Fruit fly (Drosophila melanogaster) whole organism, embryonic: ENCODE data around the gene CG32195.
A peak's percentile ranks its signal among the peaks of the same experiment; 100 is the strongest.

Experiments used
- B-H2 ChIP-seq: fragments of 200-800 bp; sonication (Bioruptor generic); optimal IDR thresholded peaks from 2 replicates; lab custom pipeline; 2018; ENCODE audit warnings: missing biosample characterization, mild to moderate bottlenecking, missing genetic modification characterization
- Bgb ChIP-seq: fragments of 200-800 bp; sonication (Bioruptor generic); IDR thresholded peaks from 2 replicates; pipeline ENCODE4 v1.3.6; 2022; ENCODE audit warnings: missing biosample characterization, missing genetic modification characterization; ENCODE audit not compliant: partially characterized antibody
- CG10267 ChIP-seq: fragments of 200-800 bp; sonication (Bioruptor generic); optimal IDR thresholded peaks from 2 replicates; lab custom pipeline; 2018; ENCODE audit warnings: missing biosample characterization, mild to moderate bottlenecking, missing genetic modification characterization, moderate library complexity
- CG13287 ChIP-seq: fragments of 200-800 bp; sonication (Bioruptor generic); IDR thresholded peaks from 2 replicates; pipeline ENCODE4 v1.3.6; 2022; ENCODE audit warnings: missing biosample characterization, missing genetic modification characterization; ENCODE audit not compliant: partially characterized antibody
- CG13624 ChIP-seq: fragments of 200-800 bp; sonication (Bioruptor generic); optimal IDR thresholded peaks from 2 replicates; lab custom pipeline; 2016; ENCODE audit warnings: missing biosample characterization, missing genetic modification characterization
- CG14860 ChIP-seq: fragments of 200-800 bp; sonication (Bioruptor generic); IDR thresholded peaks from 3 replicates; pipeline ENCODE4 v1.3.6; 2022; ENCODE audit warnings: missing biosample characterization, missing genetic modification characterization; ENCODE audit not compliant: partially characterized antibody
- CG15601 ChIP-seq: fragments of 200-800 bp; sonication (Bioruptor generic); optimal IDR thresholded peaks from 3 replicates; lab custom pipeline; 2019; ENCODE audit warnings: missing biosample characterization, mild to moderate bottlenecking, missing genetic modification characterization, moderate library complexity
- CG17829 ChIP-seq: fragments of 200-800 bp; optimal IDR thresholded peaks from 2 replicates; lab custom pipeline; 2019; ENCODE audit warnings: missing biosample characterization, mild to moderate bottlenecking, missing genetic modification characterization, moderate library complexity
- CG2116 ChIP-seq: fragments of 200-800 bp; sonication (Bioruptor generic); optimal IDR thresholded peaks from 3 replicates; lab custom pipeline; 2018; ENCODE audit warnings: missing biosample characterization, mild to moderate bottlenecking, missing genetic modification characterization
- CG30020 ChIP-seq: fragments of 200-800 bp; optimal IDR thresholded peaks from 2 replicates; lab custom pipeline; 2019; ENCODE audit warnings: missing biosample characterization, mild to moderate bottlenecking, missing genetic modification characterization, moderate library complexity
- CG34224 ChIP-seq: fragments of 200-800 bp; sonication (Bioruptor generic); IDR thresholded peaks from 3 replicates; pipeline ENCODE4 v1.3.6; 2022; ENCODE audit warnings: missing biosample characterization, missing genetic modification characterization; ENCODE audit not compliant: partially characterized antibody
- CG34376 ChIP-seq: fragments of 200-800 bp; sonication (Bioruptor generic); optimal IDR thresholded peaks from 2 replicates; lab custom pipeline; 2018; ENCODE audit warnings: missing biosample characterization, mild to moderate bottlenecking, missing genetic modification characterization
- CG4360 ChIP-seq: fragments of 200-800 bp; sonication (Bioruptor generic); IDR thresholded peaks from 2 replicates; pipeline ENCODE4 v1.3.6; 2022; ENCODE audit warnings: missing biosample characterization, missing genetic modification characterization
- CG6654 ChIP-seq: fragments of 200-800 bp; sonication (Bioruptor generic); optimal IDR thresholded peaks from 2 replicates; lab custom pipeline; 2017; ENCODE audit warnings: missing biosample characterization, mild to moderate bottlenecking, missing genetic modification characterization
- CG6791 ChIP-seq: fragments of 200-800 bp; sonication (Bioruptor generic); IDR thresholded peaks from 3 replicates; pipeline ENCODE4 v1.3.6; 2022; ENCODE audit warnings: missing biosample characterization, missing genetic modification characterization; ENCODE audit not compliant: partially characterized antibody
- CTCF ChIP-seq: fragments of 200-800 bp; sonication (Bioruptor generic); optimal IDR thresholded peaks from 2 replicates; lab custom pipeline; 2017; ENCODE audit warnings: missing biosample characterization, mild to moderate bottlenecking, missing genetic modification characterization, moderate library complexity
- Chrac-16 ChIP-seq: fragments of 200-800 bp; sonication (Bioruptor generic); optimal IDR thresholded peaks from 3 replicates; lab custom pipeline; 2016; ENCODE audit warnings: missing biosample characterization, missing genetic modification characterization
- Dll ChIP-seq: fragments of 200-800 bp; sonication (Bioruptor generic); IDR thresholded peaks from 4 replicates; pipeline ENCODE4 v1.3.6; 2022; ENCODE audit warnings: missing biosample characterization, missing genetic modification characterization; ENCODE audit not compliant: partially characterized antibody
- Dref ChIP-seq: fragments of 200-800 bp; sonication (Bioruptor generic); IDR thresholded peaks from 2 replicates; pipeline ENCODE4 v1.3.6; 2022; ENCODE audit warnings: missing biosample characterization, missing genetic modification characterization
- Fer1 ChIP-seq: fragments of 200-800 bp; sonication (Bioruptor generic); optimal IDR thresholded peaks from 2 replicates; lab custom pipeline; 2017; ENCODE audit warnings: missing biosample characterization, mild to moderate bottlenecking, missing genetic modification characterization
- GATAe ChIP-seq: fragments of 200-800 bp; sonication (Bioruptor generic); conservative IDR thresholded peaks from 2 replicates; pipeline ENCODE4 v1.3.6; 2022; ENCODE audit warnings: missing biosample characterization, missing genetic modification characterization
- HLH4C ChIP-seq: fragments of 200-800 bp; sonication (Bioruptor generic); IDR thresholded peaks from 3 replicates; pipeline ENCODE4 v1.3.6; 2022; ENCODE audit warnings: missing biosample characterization, missing genetic modification characterization; ENCODE audit not compliant: partially characterized antibody
- Kr ChIP-seq: fragments of 200-800 bp; sonication (Bioruptor generic); optimal IDR thresholded peaks from 2 replicates; lab custom pipeline; 2017; ENCODE audit warnings: missing biosample characterization, mild to moderate bottlenecking, missing genetic modification characterization
- Lpt ChIP-seq: fragments of >200 bp; optimal IDR thresholded peaks from 2 replicates; lab custom pipeline; 2018; ENCODE audit warnings: missing biosample characterization, missing genetic modification characterization
- NFAT ChIP-seq: fragments of 200-800 bp; sonication (Bioruptor generic); IDR thresholded peaks from 2 replicates; pipeline ENCODE4 v1.3.6; 2022; ENCODE audit warnings: missing biosample characterization, missing genetic modification characterization
- Optix ChIP-seq: fragments of 200-800 bp; sonication (Bioruptor generic); IDR thresholded peaks from 3 replicates; pipeline ENCODE4 v1.3.6; 2022; ENCODE audit warnings: missing biosample characterization, missing genetic modification characterization
- Scr ChIP-seq: fragments of 200-800 bp; sonication (Bioruptor generic); IDR thresholded peaks from 2 replicates; pipeline ENCODE4 v1.3.6; 2022; ENCODE audit warnings: missing biosample characterization, missing genetic modification characterization; ENCODE audit not compliant: partially characterized antibody
- Sry-β ChIP-seq: fragments of 200-800 bp; sonication (Bioruptor generic); optimal IDR thresholded peaks from 2 replicates; lab custom pipeline; 2018; ENCODE audit warnings: missing biosample characterization, mild to moderate bottlenecking, missing genetic modification characterization, moderate library complexity
- al ChIP-seq: fragments of 200-800 bp; sonication (Bioruptor generic); IDR thresholded peaks from 2 replicates; pipeline ENCODE4 v1.3.6; 2022; ENCODE audit warnings: missing biosample characterization, missing genetic modification characterization
- ase ChIP-seq: fragments of 200-800 bp; sonication (Bioruptor generic); IDR thresholded peaks from 3 replicates; pipeline ENCODE4 v1.3.6; 2022; ENCODE audit warnings: missing biosample characterization, missing genetic modification characterization
- cato ChIP-seq: fragments of 200-800 bp; sonication (Bioruptor generic); optimal IDR thresholded peaks from 2 replicates; lab custom pipeline; 2016; ENCODE audit warnings: missing biosample characterization, missing genetic modification characterization, borderline replicate concordance
- chinmo ChIP-seq: fragments of 200-800 bp; sonication (Bioruptor generic); IDR thresholded peaks from 4 replicates; pipeline ENCODE4 v1.3.6; 2022; ENCODE audit warnings: missing biosample characterization, missing genetic modification characterization; ENCODE audit not compliant: partially characterized antibody
- corto ChIP-seq: fragments of 200-800 bp; sonication (Bioruptor generic); optimal IDR thresholded peaks from 2 replicates; lab custom pipeline; 2016; ENCODE audit warnings: missing biosample characterization, mild to moderate bottlenecking, missing genetic modification characterization, moderate library complexity
- crp ChIP-seq, 2 experiments: fragments of 200-800 bp; sonication (Bioruptor generic); optimal IDR thresholded peaks; 2 replicates in 1 of 2; 3 replicates in 1 of 2; lab custom pipeline; 2017; ENCODE audit warnings: missing biosample characterization in 2 of 2, missing genetic modification characterization in 2 of 2, mild to moderate bottlenecking in 1 of 2, moderate library complexity in 1 of 2
- gcm2 ChIP-seq: fragments of 200-800 bp; sonication (Bioruptor generic); optimal IDR thresholded peaks from 2 replicates; lab custom pipeline; 2016; ENCODE audit warnings: missing biosample characterization, missing genetic modification characterization
- gsb-n ChIP-seq: fragments of 200-800 bp; sonication (Bioruptor generic); optimal IDR thresholded peaks from 3 replicates; lab custom pipeline; 2018; ENCODE audit warnings: missing biosample characterization, mild to moderate bottlenecking, missing genetic modification characterization
- gt ChIP-seq: fragments of 200-800 bp; sonication (Bioruptor generic); IDR thresholded peaks from 2 replicates; pipeline ENCODE4 v1.3.6; 2022; ENCODE audit warnings: missing biosample characterization, missing genetic modification characterization
- hbn ChIP-seq: fragments of 200-800 bp; sonication (Bioruptor generic); IDR thresholded peaks from 2 replicates; pipeline ENCODE4 v1.3.6; 2022; ENCODE audit warnings: missing biosample characterization, missing genetic modification characterization; ENCODE audit not compliant: partially characterized antibody
- inv ChIP-seq: fragments of 200-800 bp; sonication (Bioruptor generic); IDR thresholded peaks from 2 replicates; pipeline ENCODE4 v1.3.6; 2022; ENCODE audit warnings: missing biosample characterization, missing genetic modification characterization; ENCODE audit not compliant: partially characterized antibody
- luna ChIP-seq: fragments of 200-800 bp; sonication (Bioruptor generic); optimal IDR thresholded peaks from 2 replicates; lab custom pipeline; 2016; ENCODE audit warnings: missing biosample characterization, missing genetic modification characterization
- nom ChIP-seq: fragments of 200-800 bp; sonication (Bioruptor generic); optimal IDR thresholded peaks from 2 replicates; lab custom pipeline; 2017; ENCODE audit warnings: missing biosample characterization, missing genetic modification characterization, mild to moderate bottlenecking, moderate library complexity, missing genetic modification reagents
- pzg ChIP-seq: fragments of 200-800 bp; sonication (Bioruptor generic); optimal IDR thresholded peaks from 3 replicates; lab custom pipeline; 2018; ENCODE audit warnings: missing biosample characterization, mild to moderate bottlenecking, missing genetic modification characterization, moderate library complexity
- row ChIP-seq: fragments of 200-800 bp; sonication (Bioruptor generic); IDR thresholded peaks from 3 replicates; pipeline ENCODE4 v1.3.6; 2022; ENCODE audit warnings: missing biosample characterization, missing genetic modification characterization
- sens ChIP-seq: fragments of 200-800 bp; sonication (Bioruptor generic); peaks from one replicate; lab custom pipeline; 2016; ENCODE audit warnings: missing biosample characterization, missing genetic modification characterization
- stwl ChIP-seq: fragments of 200-800 bp; sonication (Bioruptor generic); optimal IDR thresholded peaks from 3 replicates; lab custom pipeline; 2018; ENCODE audit warnings: missing biosample characterization, mild to moderate bottlenecking, missing genetic modification characterization, moderate library complexity
- tna ChIP-seq: fragments of 200-800 bp; sonication (Bioruptor generic); IDR thresholded peaks from 2 replicates; pipeline ENCODE4 v1.3.6; 2022; ENCODE audit warnings: missing biosample characterization, missing genetic modification characterization; ENCODE audit not compliant: partially characterized antibody
- trem ChIP-seq: fragments of 200-800 bp; optimal IDR thresholded peaks from 3 replicates; lab custom pipeline; 2019; ENCODE audit warnings: missing biosample characterization, mild to moderate bottlenecking, missing genetic modification characterization, moderate library complexity
- vnd ChIP-seq: fragments of 200-800 bp; sonication (Bioruptor generic); IDR thresholded peaks from 3 replicates; pipeline ENCODE4 v1.3.6; 2022; ENCODE audit warnings: missing biosample characterization, missing genetic modification characterization; ENCODE audit not compliant: partially characterized antibody
- zen2 ChIP-seq: fragments of 200-800 bp; sonication (Bioruptor generic); IDR thresholded peaks from 3 replicates; pipeline ENCODE4 v1.3.6; 2022; ENCODE audit warnings: missing biosample characterization, missing genetic modification characterization; ENCODE audit not compliant: partially characterized antibody

The CG32195 gene

DNA sequence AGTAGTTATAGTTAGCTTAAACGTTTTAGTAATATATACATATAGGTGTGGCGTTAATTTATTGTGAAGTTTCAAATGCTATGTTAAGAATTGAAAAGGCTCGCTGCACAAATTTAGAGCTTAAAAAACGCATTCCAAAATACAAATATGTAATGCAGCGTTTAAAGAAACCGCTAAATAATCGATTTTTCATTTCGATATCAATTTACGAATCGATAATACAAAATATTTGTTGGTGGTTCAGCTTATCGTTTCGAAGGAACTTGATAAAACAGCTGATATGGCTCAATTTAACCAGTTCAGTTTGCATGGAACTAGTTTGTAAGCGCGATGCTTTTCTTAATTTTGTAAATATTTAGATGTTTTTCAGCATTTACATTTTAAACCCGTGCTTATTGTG, at the start of gene CG32195, which contains the start of gene CG7341 (continued):
- TF ChIP-seq nom (GFP tag; lab: Kevin White, UChicago): no peak
- TF ChIP-seq Fer1 (GFP tag; lab: Kevin White, UChicago): peak; percentile 23
- TF ChIP-seq gsb-n (tag; lab: Kevin White, UChicago): no peak
- TF ChIP-seq Sry-β (GFP tag; lab: Kevin White, UChicago): peak; percentile 18
- no peak for TF ChIP-seq gcm2
- TF ChIP-seq Dll (GFP tag; lab: Robert Waterston, UW): peak; percentile 83
- no peak for TF ChIP-seq luna
- no peak for TF ChIP-seq CG6654
- peak; percentile 82 for TF ChIP-seq Bgb (GFP tag; lab: Robert Waterston, UW)
- peak; percentile 64 for TF ChIP-seq pzg (GFP tag; lab: Kevin White, UChicago)
- TF ChIP-seq hbn (GFP tag; lab: Robert Waterston, UW): peak; percentile 72
- peak; percentile 71 to 91 for TF ChIP-seq crp (GFP tag; optimal IDR thresholded peaks at IDR 0.05; lab: Kevin White, UChicago)
- no peak for TF ChIP-seq B-H2 (GFP tag; lab: Kevin White, UChicago)
- peak; percentile 93 for TF ChIP-seq CG34224
- TF ChIP-seq Chrac-16: no peak
- TF ChIP-seq HLH4C (GFP tag; lab: Robert Waterston, UW): peak; percentile 88
- no peak for TF ChIP-seq CG13624 (GFP tag; lab: Kevin White, UChicago)
- no peak for TF ChIP-seq sens (GFP tag; lab: Kevin White, UChicago)
- TF ChIP-seq CG14860 (GFP tag; lab: Robert Waterston, UW): peak; percentile 78
- peak; percentile 19; the same call in 1 of the 3 replicates for TF ChIP-seq row (GFP tag; lab: Robert Waterston, UW)
- TF ChIP-seq zen2 (GFP tag; lab: Robert Waterston, UW): peak; percentile 84
- peak; percentile 77 for TF ChIP-seq Dref
- peak; percentile 21 for TF ChIP-seq CG15601 (tag; lab: Kevin White, UChicago)
- no peak for TF ChIP-seq corto (GFP tag; lab: Kevin White, UChicago)
- peak; percentile 6 for TF ChIP-seq CG34376 (GFP tag; lab: Kevin White, UChicago)
- TF ChIP-seq chinmo (GFP tag; lab: Robert Waterston, UW): peak; percentile 71; the same call in 2 of the 4 replicates
- TF ChIP-seq al: no peak
- TF ChIP-seq Lpt (GFP tag; lab: Kevin White, UChicago): no peak
- TF ChIP-seq CG4360 (GFP tag; lab: Robert Waterston, UW): no peak
- peak; percentile 76 for TF ChIP-seq CG2116
- TF ChIP-seq vnd (GFP tag; lab: Robert Waterston, UW): peak; percentile 62
- no peak for TF ChIP-seq Kr
- TF ChIP-seq CG13287: peak; percentile 89
- TF ChIP-seq tna (GFP tag; lab: Robert Waterston, UW): peak; percentile 79
- peak; percentile 25 for TF ChIP-seq trem (tag; lab: Kevin White, UChicago)
- TF ChIP-seq CG10267 (tag; lab: Kevin White, UChicago): peak; percentile 49
- TF ChIP-seq cato (GFP tag; lab: Kevin White, UChicago): no peak
- peak; percentile 69 for TF ChIP-seq Scr (GFP tag; lab: Robert Waterston, UW)
- TF ChIP-seq Optix (GFP tag; lab: Robert Waterston, UW): no peak
- peak; percentile 14 for TF ChIP-seq CG30020 (tag; lab: Kevin White, UChicago)
- peak; percentile 83 for TF ChIP-seq stwl
- TF ChIP-seq inv (GFP tag; lab: Robert Waterston, UW): 0 out of 2 replicates have a peak, but pooled peaks have one; percentile 32
- TF ChIP-seq gt (GFP tag; lab: Robert Waterston, UW): no peak
- no peak for TF ChIP-seq NFAT (GFP tag; lab: Robert Waterston, UW)
- no peak for TF ChIP-seq ase (GFP tag; lab: Robert Waterston, UW)
- TF ChIP-seq CG17829 (tag; lab: Kevin White, UChicago): peak; percentile 24
- TF ChIP-seq CTCF (GFP tag; lab: Kevin White, UChicago): peak; percentile 29
- TF ChIP-seq GATAe (GFP tag; lab: Robert Waterston, UW): no peak
- peak; percentile 85 for TF ChIP-seq CG6791 (GFP tag; lab: Robert Waterston, UW)
